Worm (Caenorhabditis elegans): Measurements from ENCODE around the gene smut-1.
A peak's percentile ranks its signal among the peaks of the same experiment; 100 is the strongest.
"Not testable (repeated sequence)": the region's sequence is repeated elsewhere in the genome, so short reads cannot be mapped to it uniquely, and the experiment has no call there.

The smut-1 gene

ce11 chrV:6067112-6067511 is 29.8 kb upstream of the smut-1 start, which contains the start of gene srh-10:
srh-10 (minus strand) TSS chrV:6067140.
- TF ChIP-seq egl-27 (tag; optimal IDR thresholded peaks at IDR 0.05): no peak
- TF ChIP-seq nhr-77 (tag; optimal IDR thresholded peaks at IDR 0.05): no peak
- no peak for TF ChIP-seq gei-8 (GFP tag; optimal IDR thresholded peaks at IDR 0.05)
- TF ChIP-seq set-16 (GFP tag; IDR thresholded peaks at IDR 0.05): no peak
- TF ChIP-seq madf-9 (GFP tag; conservative IDR thresholded peaks at IDR 0.05): no peak
- no peak for TF ChIP-seq ces-1 (GFP tag; optimal IDR thresholded peaks at IDR 0.05)
- no peak for TF ChIP-seq nhr-102 (tag; optimal IDR thresholded peaks at IDR 0.05)
- TF ChIP-seq dve-1 (tag; optimal IDR thresholded peaks at IDR 0.05; ENCODE audit: insufficient read depth): no peak
- TF ChIP-seq arid-1 (GFP tag; conservative IDR thresholded peaks at IDR 0.05): no peak
- TF ChIP-seq nhr-28 (tag; optimal IDR thresholded peaks at IDR 0.05): no peak
- no peak for TF ChIP-seq ztf-7 (tag; optimal IDR thresholded peaks at IDR 0.05)
- no peak for TF ChIP-seq ZK546.5 (tag; optimal IDR thresholded peaks at IDR 0.05)
- no peak for TF ChIP-seq lin-29 (GFP tag; IDR thresholded peaks at IDR 0.05)
- no peak for TF ChIP-seq snpc-4 (tag; optimal IDR thresholded peaks at IDR 0.05)
- TF ChIP-seq lsy-2 (tag; optimal IDR thresholded peaks at IDR 0.05): no peak
- no peak for TF ChIP-seq T26A8.4 (GFP tag; IDR thresholded peaks at IDR 0.05)
- no peak for TF ChIP-seq ceh-62 (tag; optimal IDR thresholded peaks at IDR 0.05)

ce11 chrV:6069968-6070367 is 26.9 kb upstream of the smut-1 start, which contains the start of gene fbxa-214:
fbxa-214 (minus strand) TSS chrV:6070068.
- not testable (repeated sequence) for TF ChIP-seq nhr-76 (tag; optimal IDR thresholded peaks at IDR 0.05); set-16 (GFP tag; IDR thresholded peaks at IDR 0.05); nhr-77 (tag; optimal IDR thresholded peaks at IDR 0.05)

ce11 chrV:6071551-6071950 is 25.4 kb upstream of the smut-1 start:
- TF ChIP-seq tra-1 (GFP tag; IDR thresholded peaks at IDR 0.05) (0 out of 2 replicates have a peak, but pooled peaks have one; percentile 5), set-16 (GFP tag; IDR thresholded peaks at IDR 0.05) (peak; percentile 88; the same call in 1 of the 2 replicates)

- peak; percentile 71 for TF ChIP-seq set-16 (GFP tag; IDR thresholded peaks at IDR 0.05)
Measured at ce11 chrV:6091592-6091991, 5.3 kb upstream of the smut-1 start.

- TF ChIP-seq mes-2 (tag; optimal IDR thresholded peaks at IDR 0.05; ENCODE audit: poor library complexity, severe bottlenecking) (peak; percentile 32), ztf-11 (tag; optimal IDR thresholded peaks at IDR 0.05) (no peak), hlh-30 (tag; optimal IDR thresholded peaks at IDR 0.05; ENCODE audit: insufficient read depth) (no peak), aha-1 (tag) (peak; percentile 17), daf-16 (GFP tag; optimal IDR thresholded peaks at IDR 0.05) (no peak), daf-16 (tag; optimal IDR thresholded peaks at IDR 0.05) (no peak), nhr-28 (tag; optimal IDR thresholded peaks at IDR 0.05) (peak; percentile 4), rbr-2 (tag; optimal IDR thresholded peaks at IDR 0.05) (no peak), unc-62 (GFP tag; optimal IDR thresholded peaks at IDR 0.05 in 1 of 2) (no peak), unc-62 (tag; optimal IDR thresholded peaks at IDR 0.05) (no peak), dve-1 (tag; optimal IDR thresholded peaks at IDR 0.05; ENCODE audit: insufficient read depth) (peak; percentile 3), lin-15B (tag; optimal IDR thresholded peaks at IDR 0.05) (no peak), F37D6.2 (tag; optimal IDR thresholded peaks at IDR 0.05) (no peak), lin-38 (GFP tag; IDR thresholded peaks at IDR 0.05) (0 out of 2 replicates have a peak, but pooled peaks have one; percentile 4), lir-3 (tag; optimal IDR thresholded peaks at IDR 0.05) (no peak), dpl-1 (GFP tag; optimal IDR thresholded peaks at IDR 0.05) (peak; percentile 56), lsy-2 (tag; optimal IDR thresholded peaks at IDR 0.05) (peak in 1 of 2 experiments; percentile 41), T26A8.4 (GFP tag; IDR thresholded peaks at IDR 0.05) (no peak), T20F7.1 (GFP tag; optimal IDR thresholded peaks at IDR 0.05) (peak; percentile 51)
Measured at ce11 chrV:6095829-6096228, 1.1 kb upstream of the smut-1 start, which contains the start of gene Y38A10A.7. Y38A10A.7 (plus strand) TSS chrV:6096197.

All from whole organism, L4 larva.